Fruit fly (Drosophila melanogaster): Measurements from ENCODE around the gene ND-13B.

- no peak for TF ChIP-seq dsf (GFP tag; optimal IDR thresholded peaks at IDR 0.05; ENCODE audit: borderline replicate concordance)
- TF ChIP-seq Jra (GFP tag; optimal IDR thresholded peaks at IDR 0.05): no peak
- TF ChIP-seq Dfd (GFP tag; optimal IDR thresholded peaks at IDR 0.05): no peak
- no peak for TF ChIP-seq lola (GFP tag; optimal IDR thresholded peaks at IDR 0.05)
- no peak for TF ChIP-seq jim (GFP tag; optimal IDR thresholded peaks at IDR 0.05)
These were observed 10.6 kb upstream of the ND-13B start for dm6 chr3L:10704482-10704993.

All from whole organism, wandering third instar larva.